Worm (Caenorhabditis elegans) whole organism, L4/young adult: Measurements from ENCODE around the gene ptp-8.

Experiments
- W03F9.2 ChIP-seq: fragments of 150-350 bp; optimal IDR thresholded peaks from 2 replicates; lab custom pipeline; 2014; ENCODE audit warnings: missing biosample characterization, missing genetic modification characterization
- dao-5 ChIP-seq: sonication (generic microtip); optimal IDR thresholded peaks from 2 replicates; lab custom pipeline; 2016; ENCODE audit warnings: missing genotype, missing genetic modification characterization, moderate library complexity, missing compliant biosample characterization
- him-1 ChIP-seq: sonication (generic microtip); optimal IDR thresholded peaks from 2 replicates; lab custom pipeline; 2016; ENCODE audit warnings: missing genotype, missing genetic modification reagents, missing genetic modification characterization, missing compliant biosample characterization

DNA sequence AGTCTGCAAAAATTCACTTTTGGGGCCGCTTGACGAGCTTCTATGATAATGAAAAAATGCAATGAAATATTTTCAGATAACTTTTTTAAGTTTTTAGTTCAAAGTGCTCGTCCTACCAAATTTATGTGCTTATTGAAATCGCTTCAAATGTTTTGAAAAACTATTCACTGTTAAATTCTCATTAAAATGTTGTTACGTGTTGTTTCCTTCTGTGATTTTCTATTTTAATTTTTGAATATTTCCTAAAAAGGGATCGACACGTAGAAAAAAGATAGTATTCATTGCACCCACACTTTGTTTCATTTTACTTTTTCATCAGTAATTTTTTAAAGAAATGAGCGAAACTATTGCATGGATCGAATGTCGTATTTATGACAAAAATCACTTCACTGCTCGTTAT, 37.0 kb downstream of the ptp-8 start, which contains the start of gene B0496.6:
- TF ChIP-seq him-1 (tag; lab: Kevin White, UChicago), result no peak
- TF ChIP-seq dao-5 (tag; lab: Kevin White, UChicago), result no peak
- no peak for TF ChIP-seq W03F9.2 (tag; lab: Kevin White, UChicago)
